Fruit fly (Drosophila melanogaster) whole organism, embryonic: ENCODE results near the gene CG5835.

ENCODE experiments used
- ATbp ChIP-seq: fragments of 200-800 bp; sonication (Bioruptor generic); optimal IDR thresholded peaks from 2 replicates; lab custom pipeline; 2017; ENCODE audit warnings: missing biosample characterization, mild to moderate bottlenecking, missing genetic modification characterization, missing genetic modification reagents
- Awh ChIP-seq: fragments of 200-800 bp; sonication (Bioruptor generic); IDR thresholded peaks from 2 replicates; pipeline ENCODE4, ENCODE4 v1.3.6; 2022; ENCODE audit warnings: missing biosample characterization, missing genetic modification characterization
- BEAF-32 ChIP-seq: fragments of 200-800 bp; sonication (Bioruptor generic); optimal IDR thresholded peaks from 3 replicates; lab custom pipeline; 2017; ENCODE audit warnings: missing biosample characterization, missing genetic modification characterization, mild to moderate bottlenecking, moderate library complexity, missing genetic modification reagents
- CG10274 ChIP-seq: fragments of 200-800 bp; sonication (Bioruptor generic); optimal IDR thresholded peaks from 3 replicates; lab custom pipeline; 2017; ENCODE audit warnings: missing biosample characterization, mild to moderate bottlenecking, missing genetic modification characterization
- CG10543 ChIP-seq: fragments of 200-800 bp; sonication (Bioruptor generic); optimal IDR thresholded peaks from 3 replicates; lab custom pipeline; 2017; ENCODE audit warnings: missing biosample characterization, mild to moderate bottlenecking, missing genetic modification characterization, moderate library complexity
- CG11093 ChIP-seq: fragments of 200-800 bp; sonication (Bioruptor generic); IDR thresholded peaks from 3 replicates; pipeline ENCODE4 v1.3.6; 2022; ENCODE audit warnings: missing biosample characterization, missing genetic modification characterization
- CG12219 ChIP-seq: fragments of 200-800 bp; sonication (Bioruptor generic); optimal IDR thresholded peaks from 3 replicates; lab custom pipeline; 2018; ENCODE audit warnings: missing biosample characterization, mild to moderate bottlenecking, missing genetic modification characterization
- CG13123 ChIP-seq: fragments of 200-800 bp; sonication (Bioruptor generic); optimal IDR thresholded peaks from 2 replicates; lab custom pipeline; 2016; ENCODE audit warnings: missing biosample characterization, missing genetic modification characterization
- CG13424 ChIP-seq: fragments of 200-800 bp; sonication (Bioruptor generic); optimal IDR thresholded peaks from 2 replicates; lab custom pipeline; 2019; ENCODE audit warnings: missing biosample characterization, mild to moderate bottlenecking, missing genetic modification characterization, moderate library complexity
- CG13775 ChIP-seq: fragments of 200-800 bp; sonication (Bioruptor generic); optimal IDR thresholded peaks from 3 replicates; lab custom pipeline; 2017; ENCODE audit warnings: missing biosample characterization, mild to moderate bottlenecking, missing genetic modification characterization
- CG14710 ChIP-seq: fragments of 200-800 bp; sonication (Bioruptor generic); optimal IDR thresholded peaks from 3 replicates; lab custom pipeline; 2019; ENCODE audit warnings: missing biosample characterization, mild to moderate bottlenecking, missing genetic modification characterization, moderate library complexity
- CG14860 ChIP-seq: fragments of 200-800 bp; sonication (Bioruptor generic); IDR thresholded peaks from 3 replicates; pipeline ENCODE4 v1.3.6; 2022; ENCODE audit warnings: missing biosample characterization, missing genetic modification characterization; ENCODE audit not compliant: partially characterized antibody
- CG15269 ChIP-seq: fragments of 200-800 bp; sonication (Bioruptor generic); optimal IDR thresholded peaks from 2 replicates; lab custom pipeline; 2018; ENCODE audit warnings: missing biosample characterization, mild to moderate bottlenecking, missing genetic modification characterization, moderate library complexity
- CG17802 ChIP-seq: fragments of 200-800 bp; sonication (Bioruptor generic); optimal IDR thresholded peaks from 2 replicates; lab custom pipeline; 2018; ENCODE audit warnings: missing biosample characterization, mild to moderate bottlenecking, missing genetic modification characterization, moderate library complexity
- CG2116 ChIP-seq: fragments of 200-800 bp; sonication (Bioruptor generic); optimal IDR thresholded peaks from 3 replicates; lab custom pipeline; 2018; ENCODE audit warnings: missing biosample characterization, mild to moderate bottlenecking, missing genetic modification characterization
- CG2120 ChIP-seq: fragments of 200-800 bp; sonication (Bioruptor generic); optimal IDR thresholded peaks from 3 replicates; lab custom pipeline; 2016; ENCODE audit warnings: missing biosample characterization, missing genetic modification characterization
- CG2202 ChIP-seq: fragments of 200-800 bp; sonication (Bioruptor generic); optimal IDR thresholded peaks from 2 replicates; lab custom pipeline; 2018; ENCODE audit warnings: missing biosample characterization, mild to moderate bottlenecking, missing genetic modification characterization
- CG31441 ChIP-seq: fragments of 200-800 bp; sonication (Bioruptor generic); IDR thresholded peaks from 2 replicates; pipeline ENCODE4 v1.3.6; 2022; ENCODE audit warnings: missing biosample characterization, missing genetic modification characterization
- CG5953 ChIP-seq: fragments of 200-800 bp; sonication (Bioruptor generic); IDR thresholded peaks from 2 replicates; pipeline ENCODE4 v1.3.6; 2022; ENCODE audit warnings: missing biosample characterization, missing genetic modification characterization
- CG7786 ChIP-seq: fragments of 200-800 bp; sonication (Bioruptor generic); optimal IDR thresholded peaks from 2 replicates; lab custom pipeline; 2016; ENCODE audit warnings: missing biosample characterization, missing genetic modification characterization
- CG8765 ChIP-seq: fragments of 200-800 bp; sonication (Bioruptor generic); IDR thresholded peaks from 2 replicates; pipeline ENCODE4 v1.3.6; 2022; ENCODE audit warnings: missing biosample characterization, missing genetic modification characterization
- CG8944 ChIP-seq: fragments of 200-800 bp; sonication (Bioruptor generic); optimal IDR thresholded peaks from 3 replicates; lab custom pipeline; 2016; ENCODE audit warnings: missing biosample characterization, missing genetic modification characterization
- CG9797 ChIP-seq: fragments of 200-800 bp; sonication (Bioruptor generic); optimal IDR thresholded peaks from 3 replicates; lab custom pipeline; 2018; ENCODE audit warnings: missing biosample characterization, mild to moderate bottlenecking, missing genetic modification characterization
- CG9817 ChIP-seq: fragments of 200-800 bp; sonication (Bioruptor generic); optimal IDR thresholded peaks from 2 replicates; lab custom pipeline; 2018; ENCODE audit warnings: missing biosample characterization, mild to moderate bottlenecking, missing genetic modification characterization, moderate library complexity
- D19A ChIP-seq: fragments of 200-800 bp; optimal IDR thresholded peaks from 3 replicates; lab custom pipeline; 2019; ENCODE audit warnings: missing biosample characterization, mild to moderate bottlenecking, missing genetic modification characterization, moderate library complexity
- Doc3 ChIP-seq: fragments of 200-800 bp; sonication (Bioruptor generic); IDR thresholded peaks from 3 replicates; pipeline ENCODE4 v1.3.6; 2022; ENCODE audit warnings: missing biosample characterization, missing genetic modification characterization; ENCODE audit not compliant: partially characterized antibody
- HLH3B ChIP-seq: fragments of 200-800 bp; sonication (Bioruptor generic); IDR thresholded peaks from 2 replicates; pipeline ENCODE4 v1.3.6; 2022; ENCODE audit warnings: missing biosample characterization, missing genetic modification characterization
- Mes4 ChIP-seq: fragments of 200-800 bp; sonication (Bioruptor generic); optimal IDR thresholded peaks from 2 replicates; lab custom pipeline; 2016; ENCODE audit warnings: missing biosample characterization, missing genetic modification characterization
- Mrtf ChIP-seq: fragments of 200-800 bp; sonication (Bioruptor generic); IDR thresholded peaks from 3 replicates; pipeline ENCODE4 v1.3.6; 2022; ENCODE audit warnings: missing biosample characterization, missing genetic modification characterization
- Neu2 ChIP-seq: fragments of 200-800 bp; sonication (Bioruptor generic); optimal IDR thresholded peaks from 3 replicates; lab custom pipeline; 2016; ENCODE audit warnings: missing biosample characterization, missing genetic modification characterization, borderline replicate concordance
- Oaz ChIP-seq: fragments of 200-800 bp; sonication (Bioruptor generic); IDR thresholded peaks from 2 replicates; pipeline ENCODE4 v1.3.6; 2022; ENCODE audit warnings: missing biosample characterization, missing genetic modification characterization
- az2 ChIP-seq: fragments of 200-800 bp; sonication (Bioruptor generic); optimal IDR thresholded peaks from 3 replicates; lab custom pipeline; 2016; ENCODE audit warnings: missing biosample characterization, missing genetic modification characterization
- bbx ChIP-seq: fragments of 200-800 bp; sonication (Bioruptor generic); IDR thresholded peaks from 2 replicates; pipeline ENCODE4 v1.3.6; 2022; ENCODE audit warnings: missing biosample characterization, missing genetic modification characterization; ENCODE audit not compliant: partially characterized antibody
- bcd ChIP-seq: fragments of 200-800 bp; sonication (Bioruptor generic); optimal IDR thresholded peaks from 2 replicates; lab custom pipeline; 2017; ENCODE audit warnings: missing biosample characterization, mild to moderate bottlenecking, missing genetic modification characterization
- chm ChIP-seq: fragments of 200-800 bp; sonication (Bioruptor generic); IDR thresholded peaks from 2 replicates; pipeline ENCODE4 v1.3.6; 2022; ENCODE audit warnings: missing biosample characterization, missing genetic modification characterization
- crp ChIP-seq, 2 experiments: fragments of 200-800 bp; sonication (Bioruptor generic); optimal IDR thresholded peaks; 2 replicates in 1 of 2; 3 replicates in 1 of 2; lab custom pipeline; 2017; ENCODE audit warnings: missing biosample characterization in 2 of 2, missing genetic modification characterization in 2 of 2, mild to moderate bottlenecking in 1 of 2, moderate library complexity in 1 of 2
- disco-r ChIP-seq: fragments of 200-800 bp; sonication (Bioruptor generic); optimal IDR thresholded peaks from 2 replicates; lab custom pipeline; 2016; ENCODE audit warnings: missing biosample characterization, missing genetic modification characterization
- eve ChIP-seq, 2 experiments: fragments of >200 bp; optimal IDR thresholded peaks; 2 replicates each; lab custom pipeline; 2017; ENCODE audit warnings: missing biosample characterization in 2 of 2, missing genetic modification characterization in 2 of 2
- fd102C ChIP-seq: fragments of 200-800 bp; sonication (Bioruptor generic); optimal IDR thresholded peaks from 2 replicates; lab custom pipeline; 2018; ENCODE audit warnings: missing biosample characterization, mild to moderate bottlenecking, missing genetic modification characterization, moderate library complexity
- luna ChIP-seq: fragments of 200-800 bp; sonication (Bioruptor generic); optimal IDR thresholded peaks from 2 replicates; lab custom pipeline; 2016; ENCODE audit warnings: missing biosample characterization, missing genetic modification characterization
- maf-S ChIP-seq: fragments of 200-800 bp; sonication (Bioruptor generic); optimal IDR thresholded peaks from 2 replicates; lab custom pipeline; 2016; ENCODE audit warnings: missing biosample characterization, missing genetic modification characterization
- nmo ChIP-seq: fragments of 200-800 bp; sonication (Bioruptor generic); optimal IDR thresholded peaks from 2 replicates; lab custom pipeline; 2018; ENCODE audit warnings: missing biosample characterization, mild to moderate bottlenecking, missing genetic modification characterization, moderate library complexity
- pum ChIP-seq: fragments of 200-800 bp; sonication (Bioruptor generic); optimal IDR thresholded peaks from 2 replicates; lab custom pipeline; 2016; ENCODE audit warnings: missing biosample characterization, missing genetic modification characterization
- rib ChIP-seq: fragments of 200-800 bp; sonication (Bioruptor generic); IDR thresholded peaks from 2 replicates; pipeline ENCODE4 v1.3.6; 2022; ENCODE audit warnings: missing biosample characterization, missing genetic modification characterization
- so ChIP-seq: fragments of 200-800 bp; sonication (Bioruptor generic); IDR thresholded peaks from 3 replicates; pipeline ENCODE4 v1.3.6; 2022; ENCODE audit warnings: missing biosample characterization, missing genetic modification characterization
- sob ChIP-seq: fragments of 200-800 bp; sonication (Bioruptor generic); IDR thresholded peaks from 2 replicates; pipeline ENCODE4 v1.3.6; 2022; ENCODE audit warnings: missing biosample characterization, missing genetic modification characterization
- ssp ChIP-seq: fragments of 200-800 bp; sonication (Bioruptor generic); IDR thresholded peaks from 2 replicates; pipeline ENCODE4 v1.3.6; 2022; ENCODE audit warnings: missing biosample characterization, missing genetic modification characterization
- stc ChIP-seq: fragments of 200-800 bp; sonication (Bioruptor generic); IDR thresholded peaks from 2 replicates; pipeline ENCODE4 v1.3.6; 2022; ENCODE audit warnings: missing biosample characterization, missing genetic modification characterization

CG5835 gene

DNA sequence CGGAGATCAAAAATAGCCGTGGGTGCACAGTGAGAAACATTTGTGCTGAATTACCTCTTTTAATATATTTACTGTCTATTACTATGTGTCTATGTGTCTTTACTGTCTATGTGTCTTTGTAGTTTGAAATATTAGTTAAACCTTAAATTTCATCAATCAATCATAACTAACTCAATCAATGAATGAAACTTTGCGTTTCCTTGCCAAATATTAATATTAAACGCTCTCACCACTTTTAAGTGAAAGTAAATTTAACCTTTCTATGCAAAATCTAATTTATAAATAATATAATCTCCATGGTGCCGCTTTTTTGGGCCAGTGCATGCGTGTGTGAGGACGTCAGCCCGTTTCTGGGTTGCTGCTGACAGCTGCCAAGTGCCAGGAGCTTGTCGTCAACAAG is 27.7 kb upstream of the CG5835 start (continued):
- TF ChIP-seq CG9817 (tag; lab: Kevin White, UChicago) (peak; percentile 16), eve (GFP tag; optimal IDR thresholded peaks at IDR 0.05; lab: Kevin White, UChicago) (peak in 1 of 2 experiments; percentile 49), stc (GFP tag; lab: Robert Waterston, UW) (no peak), nmo (GFP tag; lab: Kevin White, UChicago) (peak; percentile 10), CG31441 (GFP tag; lab: Robert Waterston, UW) (0 out of 2 replicates have a peak, but pooled peaks have one; percentile 23), CG2120 (GFP tag; lab: Kevin White, UChicago) (peak; percentile 12), bcd (peak; percentile 17), disco-r (GFP tag; lab: Kevin White, UChicago) (no peak), Mrtf (GFP tag; lab: Robert Waterston, UW) (no peak), CG11093 (GFP tag; lab: Robert Waterston, UW) (no peak), Mes4 (GFP tag; lab: Kevin White, UChicago) (no peak), CG13424 (peak; percentile 28), CG15269 (peak; percentile 56)

DNA sequence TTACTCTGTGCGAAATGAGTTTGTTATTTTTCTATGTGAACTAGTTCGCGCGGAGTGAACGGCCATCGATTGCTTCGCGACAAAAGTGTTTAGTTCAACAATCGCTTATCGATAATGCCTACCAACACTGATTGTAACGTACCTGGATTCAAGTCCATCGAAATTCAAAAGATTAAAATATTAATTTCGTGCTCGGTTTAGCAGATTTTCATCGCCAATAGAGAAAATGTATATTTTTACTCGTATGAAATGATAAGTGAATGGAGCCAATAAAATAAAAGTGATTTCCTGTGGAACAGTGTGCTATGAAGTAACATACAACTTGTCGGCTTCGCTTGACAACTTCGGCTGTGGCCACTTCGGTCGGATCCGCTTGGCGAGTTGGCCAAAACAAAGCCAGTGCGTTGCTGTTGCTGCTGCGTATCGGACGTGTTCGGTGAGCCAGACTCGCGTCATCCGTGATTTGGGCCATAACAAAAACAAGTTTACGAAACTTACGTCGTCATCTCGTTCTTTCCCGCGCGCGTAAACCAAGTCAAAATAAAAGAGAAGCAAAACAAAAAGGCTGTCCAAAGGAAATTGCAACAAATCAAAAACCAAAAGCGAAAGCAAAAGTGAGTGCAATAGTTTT is 26.9 kb upstream of the CG5835 start, which contains the start of the genes CG5555 and myd:
CG5555 (minus strand) TSS at position 276 of the 631 bp plus-strand sequence.
myd (plus strand) TSS at position 397 of the 631 bp plus-strand sequence.
- TF ChIP-seq CG13775 (GFP tag; lab: Kevin White, UChicago): peak; percentile 24
- no peak for TF ChIP-seq D19A (tag; lab: Kevin White, UChicago)
- TF ChIP-seq CG7786 (GFP tag; lab: Kevin White, UChicago): peak; percentile 38
- no peak for TF ChIP-seq CG8944 (GFP tag; lab: Kevin White, UChicago)
- no peak for TF ChIP-seq CG9797 (GFP tag; lab: Kevin White, UChicago)
- peak; percentile 75 for TF ChIP-seq CG14860 (GFP tag; lab: Robert Waterston, UW)
- no peak for TF ChIP-seq ssp (GFP tag; lab: Robert Waterston, UW)
- peak; percentile 71; the same call in 2 of the 3 replicates for TF ChIP-seq Doc3 (GFP tag; lab: Robert Waterston, UW)
- peak; percentile 91 for TF ChIP-seq CG2116
- TF ChIP-seq CG11093 (GFP tag; lab: Robert Waterston, UW): no peak
- TF ChIP-seq CG13123 (GFP tag; lab: Kevin White, UChicago): no peak
- TF ChIP-seq bbx (GFP tag; lab: Robert Waterston, UW): peak; percentile 81
- peak; percentile 64; the same call in 1 of the 2 replicates for TF ChIP-seq sob (GFP tag; lab: Robert Waterston, UW)
- no peak for TF ChIP-seq CG10274 (GFP tag; lab: Kevin White, UChicago)
- peak; percentile 13 for TF ChIP-seq pum (GFP tag; lab: Kevin White, UChicago)
- TF ChIP-seq chm (GFP tag; lab: Robert Waterston, UW): peak; percentile 28; the same call in 1 of the 2 replicates
- TF ChIP-seq maf-S: peak; percentile 36
- no peak for TF ChIP-seq CG2202 (tag; lab: Kevin White, UChicago)
- no peak for TF ChIP-seq CG5953 (GFP tag; lab: Robert Waterston, UW)
- no peak for TF ChIP-seq Neu2 (GFP tag; lab: Kevin White, UChicago)
- no peak for TF ChIP-seq Awh (GFP tag; lab: Robert Waterston, UW)
- no peak for TF ChIP-seq ATbp (GFP tag; lab: Kevin White, UChicago)
- TF ChIP-seq so (GFP tag; lab: Robert Waterston, UW): 0 out of 3 replicates have a peak, but pooled peaks have one; percentile 13
- TF ChIP-seq rib (GFP tag; lab: Robert Waterston, UW): 0 out of 2 replicates have a peak, but pooled peaks have one; percentile 60
- TF ChIP-seq az2: peak; percentile 17
- TF ChIP-seq CG17802: no peak
- no peak for TF ChIP-seq fd102C (GFP tag; lab: Kevin White, UChicago)
- peak; percentile 39 for TF ChIP-seq CG10543
- peak in 1 of 2 experiments; percentile 4 for TF ChIP-seq crp (GFP tag; optimal IDR thresholded peaks at IDR 0.05; lab: Kevin White, UChicago)
- no peak for TF ChIP-seq Oaz (GFP tag; lab: Robert Waterston, UW)
- no peak for TF ChIP-seq HLH3B
- no peak for TF ChIP-seq CG15269
- no peak for TF ChIP-seq luna
- TF ChIP-seq BEAF-32 (GFP tag; lab: Kevin White, UChicago): peak; percentile 67
- no peak for TF ChIP-seq CG12219 (GFP tag; lab: Kevin White, UChicago)
- TF ChIP-seq CG14710 (tag; lab: Kevin White, UChicago): peak; percentile 26
- no peak for TF ChIP-seq CG8765 (GFP tag; lab: Robert Waterston, UW)
